Worm (Caenorhabditis elegans) whole organism, young adult: ENCODE data around the gene ZK686.1.

Experiments used
- F57A8.1 ChIP-seq: fragments of 200-800 bp; sonication (Bioruptor generic); optimal IDR thresholded peaks from 2 replicates; lab custom pipeline; 2018; ENCODE audit warnings: mild to moderate bottlenecking, missing genetic modification characterization, moderate library complexity, missing compliant biosample characterization
- Y67H2A.10 ChIP-seq: fragments of 200-800 bp; sonication (Bioruptor generic); conservative IDR thresholded peaks from 2 replicates; pipeline ENCODE4 v1.3.6; 2022; ENCODE audit warnings: missing genetic modification reagents, missing genetic modification characterization, missing compliant biosample characterization
- ccch-3 ChIP-seq: fragments of 200-800 bp; sonication (Bioruptor generic); optimal IDR thresholded peaks from 2 replicates; lab custom pipeline; 2018; ENCODE audit warnings: mild to moderate bottlenecking, missing genetic modification characterization, missing compliant biosample characterization
- ets-4 ChIP-seq: fragments of 200-800 bp; sonication (Bioruptor generic); optimal IDR thresholded peaks from 2 replicates; lab custom pipeline; 2018; ENCODE audit warnings: mild to moderate bottlenecking, missing genetic modification characterization, missing compliant biosample characterization
- mcd-1 ChIP-seq: fragments of 200-800 bp; sonication (Bioruptor generic); IDR thresholded peaks from 2 replicates; pipeline ENCODE4 v1.3.6; 2022; ENCODE audit warnings: missing genetic modification reagents, missing genetic modification characterization, missing compliant biosample characterization
- rpc-1 ChIP-seq, 2 experiments: fragments of 150-350 bp in 1 of 2; sonication (generic microtip) in 1 of 2; optimal IDR thresholded peaks; 2 replicates each; lab custom pipeline; 2014 to 2018; ENCODE audit warnings: missing biosample characterization in 1 of 2, missing genetic modification characterization in 1 of 2, missing genetic modification reagents in 1 of 2, missing genotype in 1 of 2
- snpc-4 ChIP-seq, 5 experiments: fragments of 150-350 bp in 1 of 5; sonication (generic microtip) in 4 of 5; optimal IDR thresholded peaks; 2 replicates each; lab custom pipeline; 2014 to 2018; ENCODE audit warnings: missing genetic modification characterization in 5 of 5, missing biosample characterization in 3 of 5, antibody characterized with exemption in 2 of 5, mild to moderate bottlenecking in 2 of 5, missing compliant biosample characterization in 2 of 5, missing genotype in 2 of 5, moderate library complexity in 2 of 5, missing genetic modification reagents in 1 of 5
- unc-62 ChIP-seq: fragments of 150-350 bp; optimal IDR thresholded peaks from 2 replicates; lab custom pipeline; 2014; ENCODE audit warnings: missing biosample characterization, missing genetic modification reagents, missing genetic modification characterization

ce11 chrIII:7812208-7812880 is 39.4 kb downstream of the ZK686.1 start:
- TF ChIP-seq mcd-1 (GFP tag; lab: Robert Waterston, UW), result no peak
- no peak for TF ChIP-seq unc-62 (GFP tag; lab: Kevin White, UChicago)
- no peak for TF ChIP-seq ccch-3 (GFP tag; lab: Kevin White, UChicago)
- no peak for TF ChIP-seq ets-4
- TF ChIP-seq snpc-4 (GFP tag; optimal IDR thresholded peaks at IDR 0.05; lab: Kevin White, UChicago), result no peak
- no peak for TF ChIP-seq snpc-4 (tag; optimal IDR thresholded peaks at IDR 0.05; lab: Kevin White, UChicago)
- no peak for TF ChIP-seq rpc-1 (optimal IDR thresholded peaks at IDR 0.05; lab: Kevin White, UChicago)
- no peak for TF ChIP-seq rpc-1 (tag; optimal IDR thresholded peaks at IDR 0.05; lab: Kevin White, UChicago)
- no peak for TF ChIP-seq Y67H2A.10 (GFP tag; lab: Robert Waterston, UW)
- TF ChIP-seq F57A8.1 (GFP tag; lab: Kevin White, UChicago), result no peak
